Fruit fly (Drosophila melanogaster): Measurements from ENCODE around the gene kst.
A peak's percentile ranks its signal among the peaks of the same experiment; 100 is the strongest.

kst gene

dm6 chr3L:3394854-3395723 is 58.4 kb downstream of the kst start (continued):
- TF ChIP-seq CG12942 (GFP tag; optimal IDR thresholded peaks at IDR 0.05) (peak; percentile 80), CG8478 (optimal IDR thresholded peaks at IDR 0.05) (no peak), Ada2b (GFP tag; IDR thresholded peaks at IDR 0.05) (peak; percentile 85), her (GFP tag; optimal IDR thresholded peaks at IDR 0.05) (peak; percentile 84), sens-2 (GFP tag; IDR thresholded peaks at IDR 0.05) (peak; percentile 97), so (GFP tag; IDR thresholded peaks at IDR 0.05) (peak; percentile 51; the same call in 2 of the 3 replicates), onecut (GFP tag; IDR thresholded peaks at IDR 0.05) (peak; percentile 74), tll (GFP tag; optimal IDR thresholded peaks at IDR 0.05) (peak; percentile 30 to 62), CG13296 (GFP tag; optimal IDR thresholded peaks at IDR 0.05) (no peak), CG1024 (GFP tag; IDR thresholded peaks at IDR 0.05) (peak; percentile 94), CG11504 (tag; optimal IDR thresholded peaks at IDR 0.05) (peak; percentile 86), CG4820 (GFP tag; optimal IDR thresholded peaks at IDR 0.05) (peak; percentile 94), CG30020 (tag; optimal IDR thresholded peaks at IDR 0.05) (peak; percentile 74), row (GFP tag; IDR thresholded peaks at IDR 0.05) (peak; percentile 84), jing (GFP tag; optimal IDR thresholded peaks at IDR 0.05) (peak; percentile 96), ham (GFP tag; IDR thresholded peaks at IDR 0.05) (no peak), CG10543 (GFP tag; optimal IDR thresholded peaks at IDR 0.05) (no peak), CG10147 (GFP tag; optimal IDR thresholded peaks at IDR 0.05) (peak; percentile 53), Adf1 (GFP tag; IDR thresholded peaks at IDR 0.05) (no peak), fu2 (GFP tag; optimal IDR thresholded peaks at IDR 0.05) (peak; percentile 13), Fer1 (GFP tag; optimal IDR thresholded peaks at IDR 0.05) (no peak), CG12391 (tag; optimal IDR thresholded peaks at IDR 0.05) (peak; percentile 92), CG7745 (tag; optimal IDR thresholded peaks at IDR 0.05) (peak; percentile 70), sr (GFP tag; IDR thresholded peaks at IDR 0.05) (peak; percentile 77), tx (GFP tag; optimal IDR thresholded peaks at IDR 0.05) (peak; percentile 81), HLHmδ (GFP tag; optimal IDR thresholded peaks at IDR 0.05) (no peak), CG4617 (GFP tag; optimal IDR thresholded peaks at IDR 0.05; ENCODE audit: borderline replicate concordance) (peak; percentile 88), tin (GFP tag; optimal IDR thresholded peaks at IDR 0.05) (peak; percentile 93), sens (GFP tag) (peak; percentile 99), lmd (GFP tag; IDR thresholded peaks at IDR 0.05) (peak; percentile 90), unpg (GFP tag; optimal IDR thresholded peaks at IDR 0.05) (peak; percentile 91), Gsc (GFP tag; IDR thresholded peaks at IDR 0.05) (peak; percentile 83), gro (GFP tag; optimal IDR thresholded peaks at IDR 0.05) (no peak), CG11696 (GFP tag; IDR thresholded peaks at IDR 0.05) (peak; percentile 5), trh (GFP tag; optimal IDR thresholded peaks at IDR 0.05) (peak; percentile 82), zfh1 (GFP tag; IDR thresholded peaks at IDR 0.05) (peak; percentile 97), CG11247 (GFP tag; IDR thresholded peaks at IDR 0.05) (peak; percentile 74), CG14050 (GFP tag; IDR thresholded peaks at IDR 0.05) (peak; percentile 82), Dek (tag; optimal IDR thresholded peaks at IDR 0.05) (no peak), CG2199 (GFP tag; IDR thresholded peaks at IDR 0.05) (peak; percentile 64), Hr51 (GFP tag; optimal IDR thresholded peaks at IDR 0.05) (peak; percentile 81), sima (GFP tag; optimal IDR thresholded peaks at IDR 0.05) (peak; percentile 59), Vsx1 (GFP tag; optimal IDR thresholded peaks at IDR 0.05) (peak; percentile 68), btn (GFP tag; optimal IDR thresholded peaks at IDR 0.05) (peak; percentile 93), D19B (GFP tag; optimal IDR thresholded peaks at IDR 0.05) (peak; percentile 93), CG17186 (GFP tag; optimal IDR thresholded peaks at IDR 0.05) (peak; percentile 73), Bgb (GFP tag; IDR thresholded peaks at IDR 0.05; ENCODE audit: partially characterized antibody) (no peak), Sox100B (GFP tag; optimal IDR thresholded peaks at IDR 0.05) (peak; percentile 77), prd (optimal IDR thresholded peaks at IDR 0.05) (no peak), prd (GFP tag; IDR thresholded peaks at IDR 0.05) (peak; percentile 98)
